Fruit fly (Drosophila melanogaster): ENCODE results near the gene Ubc6.

The Ubc6 gene

DNA sequence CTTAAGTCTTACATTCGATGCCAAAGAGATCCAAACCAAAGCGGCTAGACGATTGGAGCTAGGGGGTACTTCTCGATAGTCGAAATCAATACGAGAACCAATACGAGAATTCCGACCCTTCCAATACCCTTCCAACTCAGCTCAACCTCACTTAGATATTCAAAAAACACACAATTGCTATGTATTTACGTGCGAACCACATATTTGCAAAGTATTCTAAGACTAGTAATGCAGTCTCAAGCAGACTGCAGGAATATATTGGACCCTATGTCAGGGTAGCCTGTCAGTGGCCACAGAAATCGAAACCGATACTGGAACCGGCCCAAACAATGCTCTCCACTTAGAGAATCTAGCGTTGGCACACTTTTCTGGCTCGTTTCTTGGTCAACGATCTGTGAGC, 5.3 kb upstream of the Ubc6 start (continued):
- TF ChIP-seq CG6276 (GFP tag; optimal IDR thresholded peaks at IDR 0.05) (peak; percentile 37), Blimp-1 (GFP tag; optimal IDR thresholded peaks at IDR 0.05) (no peak), fd59A (GFP tag; optimal IDR thresholded peaks at IDR 0.05) (no peak), Smox (GFP tag; optimal IDR thresholded peaks at IDR 0.05) (no peak), esn (GFP tag; optimal IDR thresholded peaks at IDR 0.05) (no peak), Lpt (GFP tag; optimal IDR thresholded peaks at IDR 0.05) (no peak)

DNA sequence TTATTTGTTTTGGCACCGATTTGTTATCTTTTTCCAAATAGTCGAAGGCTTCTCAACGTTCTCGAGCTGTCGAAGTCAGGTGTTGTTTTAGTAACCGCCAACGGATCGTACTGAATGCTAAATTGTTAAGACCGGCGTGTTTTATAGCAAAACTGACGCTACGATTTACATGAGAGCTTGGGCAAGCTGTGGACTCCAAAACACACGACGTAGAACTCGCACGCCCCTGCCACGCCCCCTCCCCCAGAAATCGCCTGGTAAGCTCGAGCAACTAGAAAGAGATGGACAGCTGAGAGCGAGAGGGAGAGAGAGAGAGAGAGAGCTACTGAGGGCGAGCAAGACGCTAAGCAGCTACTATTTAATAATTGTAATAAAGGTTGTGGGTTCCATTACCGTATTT, 2.7 kb upstream of the Ubc6 start, which contains the start of gene Jhbp3:
Jhbp3 (minus strand) TSS at position 101 of the 400 bp plus-strand sequence.
- TF ChIP-seq Hr39 (GFP tag; optimal IDR thresholded peaks at IDR 0.05) (no peak), CG6163 (GFP tag; IDR thresholded peaks at IDR 0.05) (no peak), fd85E (GFP tag; optimal IDR thresholded peaks at IDR 0.05) (no peak), lz (GFP tag; optimal IDR thresholded peaks at IDR 0.05) (no peak), CG8632 (GFP tag; optimal IDR thresholded peaks at IDR 0.05) (no peak), CG8119 (GFP tag; IDR thresholded peaks at IDR 0.05) (no peak), CG6808 (GFP tag; optimal IDR thresholded peaks at IDR 0.05) (no peak), CG3032 (tag; optimal IDR thresholded peaks at IDR 0.05) (no peak)

DNA sequence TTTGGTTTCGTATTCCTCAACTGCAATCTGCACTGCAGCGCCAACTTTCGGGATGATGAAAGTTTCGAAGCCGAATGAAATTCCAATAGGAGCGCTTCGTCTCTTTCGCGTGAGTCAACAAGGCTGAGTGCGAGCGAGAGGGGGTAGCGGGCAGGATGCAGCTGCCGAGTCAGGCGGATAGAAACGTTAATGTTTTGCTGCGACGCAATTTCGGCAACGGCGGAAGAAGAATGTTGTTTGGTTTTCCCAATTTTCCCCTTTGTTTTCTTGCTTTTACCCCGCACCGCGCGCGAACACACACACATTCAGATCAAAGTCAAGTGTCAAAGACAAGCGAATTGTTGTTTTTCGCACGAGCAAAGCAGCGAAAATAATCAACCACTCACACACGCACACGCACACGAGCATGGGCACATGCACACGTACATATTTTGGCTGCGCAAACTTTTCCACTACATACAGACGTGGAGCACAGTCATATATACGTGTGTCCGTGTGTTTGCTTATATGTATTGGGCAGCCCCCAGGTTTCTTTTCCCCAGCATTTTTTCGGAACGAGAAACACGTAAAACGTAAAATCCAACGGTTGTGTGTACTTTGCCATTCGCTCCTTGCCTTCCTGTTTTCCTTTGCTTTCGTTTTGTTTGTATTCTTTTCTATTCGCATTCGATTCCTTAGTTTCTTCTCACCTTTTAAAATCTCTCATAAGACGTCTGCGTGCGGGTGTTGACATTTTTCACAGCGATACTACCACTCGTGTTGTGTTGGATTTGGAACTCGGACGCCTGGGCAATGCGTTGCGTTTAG, 515 bp downstream of the Ubc6 start:
- no peak for TF ChIP-seq CG6808 (GFP tag; optimal IDR thresholded peaks at IDR 0.05)
- TF ChIP-seq CG9139 (GFP tag; optimal IDR thresholded peaks at IDR 0.05): peak; percentile 3
- peak; percentile 99 for TF ChIP-seq svp (GFP tag)
- TF ChIP-seq Sox102F (GFP tag; optimal IDR thresholded peaks at IDR 0.05): no peak
- peak; percentile 26 for TF ChIP-seq Blimp-1 (GFP tag; optimal IDR thresholded peaks at IDR 0.05)
- TF ChIP-seq Lpt (GFP tag; optimal IDR thresholded peaks at IDR 0.05): no peak
- no peak for TF ChIP-seq Smox (GFP tag; optimal IDR thresholded peaks at IDR 0.05)
- peak; percentile 38 to 58 for TF ChIP-seq ss (GFP tag; optimal IDR thresholded peaks at IDR 0.05)
- TF ChIP-seq Gug (GFP tag; IDR thresholded peaks at IDR 0.05): no peak
- TF ChIP-seq Sox14 (GFP tag; optimal IDR thresholded peaks at IDR 0.05): peak; percentile 45
- TF ChIP-seq fkh (GFP tag; optimal IDR thresholded peaks at IDR 0.05): peak; percentile 69
- no peak for TF ChIP-seq CG11762 (GFP tag; optimal IDR thresholded peaks at IDR 0.05; ENCODE audit: insufficient read depth)
- TF ChIP-seq Eip78C (GFP tag): peak; percentile 55

- no peak for TF ChIP-seq CG15336 (GFP tag; IDR thresholded peaks at IDR 0.05)
- no peak for TF ChIP-seq lz (GFP tag; optimal IDR thresholded peaks at IDR 0.05)
- no peak for TF ChIP-seq Smox (GFP tag; optimal IDR thresholded peaks at IDR 0.05)
- no peak for TF ChIP-seq fd59A (GFP tag; optimal IDR thresholded peaks at IDR 0.05)
- no peak for TF ChIP-seq Met (GFP tag; optimal IDR thresholded peaks at IDR 0.05)
- no peak for TF ChIP-seq Lpt (GFP tag; optimal IDR thresholded peaks at IDR 0.05)
- no peak for TF ChIP-seq Sox14 (GFP tag; optimal IDR thresholded peaks at IDR 0.05)
- TF ChIP-seq spab (GFP tag; optimal IDR thresholded peaks at IDR 0.05): no peak
- TF ChIP-seq CG11294 (GFP tag; IDR thresholded peaks at IDR 0.05): no peak
- TF ChIP-seq ss (GFP tag; optimal IDR thresholded peaks at IDR 0.05): no peak
- TF ChIP-seq CG4318 (GFP tag; optimal IDR thresholded peaks at IDR 0.05): no peak
- TF ChIP-seq CG16779 (tag; optimal IDR thresholded peaks at IDR 0.05): no peak
- no peak for TF ChIP-seq Hr38 (GFP tag; optimal IDR thresholded peaks at IDR 0.05)
- no peak for TF ChIP-seq CG3919 (GFP tag; optimal IDR thresholded peaks at IDR 0.05)
- no peak for TF ChIP-seq CG9139 (GFP tag; optimal IDR thresholded peaks at IDR 0.05)
- TF ChIP-seq Eip78C (GFP tag): no peak
- no peak for TF ChIP-seq topi (GFP tag; optimal IDR thresholded peaks at IDR 0.05)
These were observed 4.8 kb downstream of the Ubc6 start for dm6 chr3R:4947732-4948131.

DNA sequence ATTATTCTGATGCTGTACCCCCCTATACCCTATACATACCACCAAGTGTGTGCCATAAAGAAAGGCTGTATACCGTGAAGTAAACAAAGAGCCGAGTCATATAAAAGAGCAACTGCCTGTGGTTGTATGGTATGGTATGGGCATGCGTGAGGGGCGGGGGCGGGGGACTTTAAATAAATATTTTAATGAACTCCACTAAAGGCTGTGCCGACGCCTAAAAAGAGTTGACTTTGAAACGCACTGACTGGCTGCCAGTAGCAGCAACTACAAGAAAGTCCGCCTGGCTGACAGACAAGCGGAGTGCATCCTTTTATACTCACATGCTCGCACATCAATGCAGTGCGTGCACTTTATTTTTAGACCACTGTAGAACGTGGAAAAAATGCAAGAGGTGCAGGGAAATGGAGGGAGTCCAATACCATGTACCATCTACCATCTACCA, 38.0 kb downstream of the Ubc6 start:
- no peak for TF ChIP-seq Eip75B (GFP tag; optimal IDR thresholded peaks at IDR 0.05)
- TF ChIP-seq CG10669 (GFP tag; optimal IDR thresholded peaks at IDR 0.05): no peak
- TF ChIP-seq fkh (GFP tag; optimal IDR thresholded peaks at IDR 0.05): peak; percentile 38
- TF ChIP-seq salr (GFP tag; optimal IDR thresholded peaks at IDR 0.05): peak in 1 of 2 experiments; percentile 1
- TF ChIP-seq CG6276 (GFP tag; optimal IDR thresholded peaks at IDR 0.05): no peak
- TF ChIP-seq Hr4 (GFP tag; optimal IDR thresholded peaks at IDR 0.05): no peak
- no peak for TF ChIP-seq OdsH (GFP tag; optimal IDR thresholded peaks at IDR 0.05)
- TF ChIP-seq ss (GFP tag; optimal IDR thresholded peaks at IDR 0.05): peak in 1 of 2 experiments; percentile 81
- TF ChIP-seq eg (GFP tag; IDR thresholded peaks at IDR 0.05): no peak
- TF ChIP-seq CG8632 (GFP tag; optimal IDR thresholded peaks at IDR 0.05): no peak
- TF ChIP-seq dsx (GFP tag; optimal IDR thresholded peaks at IDR 0.05; ENCODE audit: poor library complexity, severe bottlenecking): peak; percentile 31
- no peak for TF ChIP-seq Smox (GFP tag; optimal IDR thresholded peaks at IDR 0.05)
- no peak for TF ChIP-seq CG11902 (GFP tag; optimal IDR thresholded peaks at IDR 0.05)
- no peak for TF ChIP-seq Met (GFP tag; optimal IDR thresholded peaks at IDR 0.05)
- TF ChIP-seq esn (GFP tag; optimal IDR thresholded peaks at IDR 0.05): no peak
- TF ChIP-seq fd59A (GFP tag; optimal IDR thresholded peaks at IDR 0.05): no peak
- TF ChIP-seq fd85E (GFP tag; optimal IDR thresholded peaks at IDR 0.05): no peak
- TF ChIP-seq CG6163 (GFP tag; IDR thresholded peaks at IDR 0.05): no peak
- TF ChIP-seq CG3919 (GFP tag; optimal IDR thresholded peaks at IDR 0.05): peak; percentile 13
- TF ChIP-seq CG8119 (GFP tag; IDR thresholded peaks at IDR 0.05): no peak
